Worm (Caenorhabditis elegans): Measurements from ENCODE around the gene glb-2.
"Not testable (repeated sequence)": the region's sequence is repeated elsewhere in the genome, so short reads cannot be mapped to it uniquely, and the experiment has no call there.

The glb-2 gene

DNA sequence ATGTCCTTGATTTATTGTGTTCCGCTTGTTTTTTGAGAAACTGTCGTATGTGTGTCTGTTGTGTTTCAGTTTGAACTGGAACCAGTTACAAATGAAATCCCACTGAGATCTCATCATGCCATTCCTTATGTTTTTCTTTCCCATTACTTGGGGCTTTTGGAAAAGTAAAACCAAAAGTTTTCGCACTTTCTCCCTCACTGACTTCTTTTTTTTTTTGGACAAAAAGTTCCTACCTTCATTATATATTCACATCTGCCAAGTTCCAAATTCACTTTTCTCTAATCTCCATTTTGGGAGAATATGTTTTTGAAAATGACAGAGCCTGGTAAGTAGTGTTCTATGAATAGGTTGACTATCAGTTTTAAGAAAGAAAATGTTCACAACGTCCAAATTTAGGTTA, 13.6 kb upstream of the glb-2 start, which contains the start of gene C06E4.2:
Gene C06E4.2 (plus strand): TSS at position 301 of the 400 bp plus-strand sequence.
- TF ChIP-seq blmp-1 (tag; optimal IDR thresholded peaks at IDR 0.05) (no peak), unc-120 (tag; optimal IDR thresholded peaks at IDR 0.05; ENCODE audit: poor library complexity, severe bottlenecking) (no peak), ham-2 (GFP tag; optimal IDR thresholded peaks at IDR 0.05) (no peak), nhr-12 (tag; optimal IDR thresholded peaks at IDR 0.05) (no peak), ceh-83 (GFP tag; optimal IDR thresholded peaks at IDR 0.05) (no peak), sem-2 (GFP tag; optimal IDR thresholded peaks at IDR 0.05) (no peak), mep-1 (tag; optimal IDR thresholded peaks at IDR 0.05) (no peak), mab-5 (tag; optimal IDR thresholded peaks at IDR 0.05) (no peak), sptf-1 (tag; optimal IDR thresholded peaks at IDR 0.05) (no peak), tbx-8 (GFP tag; optimal IDR thresholded peaks at IDR 0.05) (no peak), cnd-1 (tag; optimal IDR thresholded peaks at IDR 0.05) (no peak)

DNA sequence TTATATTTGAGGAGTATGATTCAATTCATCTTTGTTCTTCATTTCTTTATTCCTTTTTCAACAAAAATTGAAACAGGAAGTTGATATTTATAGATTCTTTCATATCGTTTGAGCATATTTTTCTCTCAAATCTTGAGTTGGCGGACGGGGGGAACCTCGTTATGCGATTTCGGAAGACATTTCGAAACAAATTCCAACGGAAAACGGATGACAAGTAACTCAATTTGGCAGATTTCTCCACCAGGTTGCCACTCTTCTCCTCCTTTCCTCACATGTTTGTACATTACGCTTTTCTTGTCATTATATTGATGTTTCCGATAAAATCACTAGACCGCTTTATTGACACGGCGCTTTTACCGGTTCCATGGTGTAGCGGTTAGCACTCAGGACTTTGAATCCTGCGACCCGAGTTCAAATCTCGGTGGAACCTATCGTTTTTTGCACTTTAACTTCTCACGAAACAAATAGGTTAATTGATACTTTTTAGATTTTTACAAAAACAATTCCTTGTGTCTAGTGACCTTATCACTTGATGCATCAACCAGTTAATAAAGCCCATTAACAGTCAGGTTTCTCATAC, 12.0 kb upstream of the glb-2 start:
- TF ChIP-seq ces-1 (GFP tag; optimal IDR thresholded peaks at IDR 0.05), result peak; percentile 76
- no peak for TF ChIP-seq unc-120 (tag; optimal IDR thresholded peaks at IDR 0.05; ENCODE audit: poor library complexity, severe bottlenecking)

DNA sequence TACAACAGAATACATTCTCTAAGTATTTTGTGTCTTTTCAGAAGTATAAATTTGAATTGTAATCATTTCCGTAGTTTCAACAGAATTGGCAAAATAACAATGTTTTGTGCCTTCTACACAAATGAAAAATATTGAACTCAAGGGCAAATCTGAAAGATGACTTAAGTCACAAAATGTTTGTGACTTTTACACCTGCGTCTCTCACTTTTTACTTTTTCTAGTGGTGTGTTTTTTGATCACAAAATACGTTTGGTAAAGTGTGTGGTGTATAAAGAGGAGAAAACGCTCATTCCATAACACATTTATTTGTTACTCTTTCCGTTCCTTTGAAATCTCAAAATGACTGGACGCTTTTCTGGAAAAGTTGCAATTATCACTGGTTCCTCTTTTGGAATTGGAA, 2.5 kb downstream of the glb-2 start, which contains the start of gene C06E4.3:
Gene C06E4.3 (plus strand): TSS at position 289 of the 400 bp plus-strand sequence.
- no peak for TF ChIP-seq nhr-2 (tag; optimal IDR thresholded peaks at IDR 0.05)

DNA sequence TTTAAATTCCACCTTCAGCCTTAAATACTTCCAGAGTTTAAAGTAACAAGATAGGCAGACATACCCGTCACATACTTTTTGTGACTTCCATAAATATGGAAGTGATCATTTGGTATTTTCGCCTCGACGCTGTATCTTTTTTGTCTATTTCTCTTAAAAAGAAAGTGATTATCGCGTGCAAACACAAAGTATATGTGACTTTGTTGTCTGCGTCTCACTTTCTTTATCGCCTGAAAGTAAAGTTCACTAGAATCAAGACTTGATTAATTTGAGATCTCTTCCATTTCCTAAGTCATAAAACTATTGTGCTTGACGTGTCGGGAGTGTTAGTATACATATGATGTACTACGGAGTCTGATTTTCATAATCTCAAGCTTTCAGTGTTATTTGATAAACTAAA, 4.8 kb downstream of the glb-2 start, which contains the start of gene C06E4.6:
Gene C06E4.6 (minus strand): TSS at position 51 of the 400 bp plus-strand sequence.
- TF ChIP-seq nhr-237 (tag; optimal IDR thresholded peaks at IDR 0.05) (no peak), nhr-12 (tag; optimal IDR thresholded peaks at IDR 0.05) (no peak), lin-32 (GFP tag; optimal IDR thresholded peaks at IDR 0.05) (no peak), ceh-39 (tag; optimal IDR thresholded peaks at IDR 0.05) (no peak), lin-13 (tag; optimal IDR thresholded peaks at IDR 0.05) (no peak), hlh-1 (tag; optimal IDR thresholded peaks at IDR 0.05) (no peak), mep-1 (tag; optimal IDR thresholded peaks at IDR 0.05) (no peak), snpc-4 (tag; optimal IDR thresholded peaks at IDR 0.05) (no peak), drap-1 (GFP tag; optimal IDR thresholded peaks at IDR 0.05) (no peak), nhr-76 (tag; optimal IDR thresholded peaks at IDR 0.05) (no peak), ztf-11 (tag; optimal IDR thresholded peaks at IDR 0.05) (no peak), mab-5 (tag; optimal IDR thresholded peaks at IDR 0.05) (no peak), unc-39 (tag; optimal IDR thresholded peaks at IDR 0.05) (no peak), cnd-1 (tag; optimal IDR thresholded peaks at IDR 0.05) (no peak), nhr-2 (tag; optimal IDR thresholded peaks at IDR 0.05) (no peak)

DNA sequence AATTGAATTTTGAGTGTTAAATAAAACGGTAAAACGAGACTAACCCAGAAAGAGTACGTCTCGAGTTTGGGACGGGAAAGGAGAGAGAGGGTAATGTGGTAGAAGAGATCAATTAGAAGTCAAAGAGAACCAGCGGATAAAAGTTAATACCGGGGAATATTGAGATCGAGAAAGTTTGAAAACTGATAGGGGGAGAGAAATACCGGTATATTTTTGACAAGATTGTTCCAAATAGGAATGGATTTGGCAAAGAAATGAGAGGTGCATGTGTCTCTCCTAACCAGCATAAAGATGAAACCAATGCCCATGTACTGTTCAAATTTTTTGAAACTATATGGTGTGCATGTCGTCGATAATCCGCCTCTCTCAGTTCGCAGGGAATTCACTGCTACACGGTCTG, 8.3 kb downstream of the glb-2 start, which contains the start of gene C06E4.5:
Gene C06E4.5 (plus strand): TSS at position 301 of the 400 bp plus-strand sequence.
- not testable (repeated sequence) for TF ChIP-seq ceh-43 (GFP tag; optimal IDR thresholded peaks at IDR 0.05); ces-1 (GFP tag; optimal IDR thresholded peaks at IDR 0.05); nhr-28 (tag; optimal IDR thresholded peaks at IDR 0.05)

DNA sequence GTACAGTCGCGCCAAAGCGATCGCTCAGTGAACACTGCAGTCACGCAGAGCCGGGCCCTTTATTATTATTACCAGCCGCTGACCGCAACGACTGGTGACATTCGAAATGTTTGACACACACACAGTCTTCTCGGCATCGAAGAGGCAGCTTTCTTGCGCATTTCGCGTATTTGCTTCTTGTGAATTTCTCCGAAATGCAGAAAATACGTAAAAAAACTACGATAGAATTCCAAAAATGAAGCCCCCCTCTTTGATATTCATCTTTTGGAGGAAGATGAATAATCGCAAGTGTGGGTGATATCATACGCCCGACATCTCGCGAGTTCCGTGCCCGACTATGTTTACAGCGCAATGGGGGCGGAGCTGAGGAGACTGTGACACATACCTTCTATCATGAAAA, 9.8 kb downstream of the glb-2 start:
- TF ChIP-seq mab-5 (tag; optimal IDR thresholded peaks at IDR 0.05) (no peak), flh-1 (GFP tag; optimal IDR thresholded peaks at IDR 0.05) (no peak), mls-2 (tag; optimal IDR thresholded peaks at IDR 0.05) (no peak)

DNA sequence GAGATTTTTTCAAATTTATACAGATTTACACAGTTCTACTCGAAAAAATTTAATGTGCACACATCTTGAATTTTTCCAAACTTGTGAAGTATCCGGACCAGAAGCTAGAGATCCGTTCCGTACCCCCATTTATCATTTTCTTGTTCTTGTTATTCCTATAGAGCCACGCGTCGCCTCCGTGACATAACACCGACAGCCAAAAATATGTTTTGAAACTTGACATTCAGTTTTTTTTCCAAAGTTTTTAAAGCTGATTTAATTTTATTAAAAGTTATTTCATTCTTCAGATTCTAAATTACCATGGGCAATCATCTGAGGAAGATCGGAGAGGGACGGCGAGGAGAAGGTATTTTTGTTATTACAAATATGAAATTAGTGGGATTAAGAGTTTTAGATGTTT, 12.9 kb downstream of the glb-2 start, which contains the start of gene D2024.18:
Gene D2024.18 (plus strand): TSS at position 301 of the 400 bp plus-strand sequence.
- TF ChIP-seq nhr-12 (tag; optimal IDR thresholded peaks at IDR 0.05) (no peak), tbx-8 (GFP tag; optimal IDR thresholded peaks at IDR 0.05) (no peak), unc-62 (GFP tag; optimal IDR thresholded peaks at IDR 0.05) (no peak), ces-1 (GFP tag; optimal IDR thresholded peaks at IDR 0.05) (no peak), ceh-39 (tag; optimal IDR thresholded peaks at IDR 0.05) (no peak)

Data from whole organism, mixed stage, embryonic.